Fruit fly (Drosophila melanogaster): ENCODE data around the gene CG34280.

The CG34280 gene

DNA sequence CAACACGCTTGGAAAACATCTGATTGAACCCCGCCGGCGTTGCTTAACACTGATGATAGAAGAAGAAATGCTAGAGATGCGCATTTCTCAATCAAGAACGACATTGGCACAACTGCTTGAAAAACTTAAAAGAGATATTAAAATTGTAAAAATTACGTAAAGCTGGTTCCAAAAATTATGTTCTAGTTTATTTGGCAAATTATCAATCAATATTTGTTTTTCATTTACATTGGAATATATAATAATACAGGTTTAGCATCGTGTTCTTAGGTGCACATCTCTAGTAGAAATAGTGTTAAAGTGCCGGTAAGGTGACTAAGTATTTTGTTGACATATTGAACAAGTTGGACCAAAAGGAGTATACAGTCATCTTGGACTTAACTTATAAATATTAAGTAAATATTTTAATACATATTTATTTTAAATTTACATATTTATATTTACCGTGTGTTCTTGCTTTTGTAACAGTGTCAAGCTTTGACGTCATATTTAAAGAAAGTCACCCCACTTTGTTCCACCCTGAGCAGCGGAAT, 12.1 kb downstream of the CG34280 start, which contains the start of the genes Brf and sds22 (continued):
- TF ChIP-seq CG34224 (GFP tag; IDR thresholded peaks at IDR 0.05; ENCODE audit: partially characterized antibody) (peak; percentile 53; the same call in 1 of the 3 replicates), CG5953 (GFP tag; IDR thresholded peaks at IDR 0.05) (peak; percentile 27; the same call in 1 of the 2 replicates), sqz (GFP tag; optimal IDR thresholded peaks at IDR 0.05) (peak; percentile 87), BtbVII (GFP tag; optimal IDR thresholded peaks at IDR 0.05) (peak; percentile 91), CG10209 (GFP tag; optimal IDR thresholded peaks at IDR 0.05) (peak; percentile 95), MTF-1 (GFP tag; optimal IDR thresholded peaks at IDR 0.05; ENCODE audit: borderline replicate concordance) (peak; percentile 74), CG17361 (GFP tag; IDR thresholded peaks at IDR 0.05) (peak; percentile 98), CG14710 (tag; optimal IDR thresholded peaks at IDR 0.05) (peak; percentile 97), CG17186 (GFP tag; optimal IDR thresholded peaks at IDR 0.05) (peak; percentile 88), usp (GFP tag; optimal IDR thresholded peaks at IDR 0.05) (no peak), H2.0 (GFP tag; IDR thresholded peaks at IDR 0.05) (peak; percentile 84), pfk (GFP tag; optimal IDR thresholded peaks at IDR 0.05) (peak; percentile 59), Hr51 (GFP tag; optimal IDR thresholded peaks at IDR 0.05) (peak; percentile 92 to 95), HLH4C (GFP tag; IDR thresholded peaks at IDR 0.05; ENCODE audit: partially characterized antibody) (peak; percentile 73), Tbp (GFP tag; optimal IDR thresholded peaks at IDR 0.05) (no peak), CG32767 (GFP tag; IDR thresholded peaks at IDR 0.05) (peak; percentile 92), CG17328 (GFP tag; IDR thresholded peaks at IDR 0.05) (peak; percentile 86), C15 (GFP tag; IDR thresholded peaks at IDR 0.05) (peak; percentile 87; the same call in 2 of the 3 replicates), CG3726 (GFP tag; IDR thresholded peaks at IDR 0.05) (peak; percentile 75; the same call in 2 of the 3 replicates), CoRest (tag; optimal IDR thresholded peaks at IDR 0.05) (peak; percentile 98), CG12155 (GFP tag; optimal IDR thresholded peaks at IDR 0.05) (peak; percentile 96), odd (GFP tag; optimal IDR thresholded peaks at IDR 0.05) (peak; percentile 88), CG15479 (GFP tag; optimal IDR thresholded peaks at IDR 0.05) (no peak), Drgx (GFP tag; IDR thresholded peaks at IDR 0.05) (peak; percentile 83), Mes4 (GFP tag; optimal IDR thresholded peaks at IDR 0.05) (peak; percentile 87), Aef1 (GFP tag; IDR thresholded peaks at IDR 0.05) (peak; percentile 94), CG18476 (GFP tag; optimal IDR thresholded peaks at IDR 0.05) (peak; percentile 94), da (GFP tag; optimal IDR thresholded peaks at IDR 0.05) (peak; percentile 87), HmgD (GFP tag; optimal IDR thresholded peaks at IDR 0.05) (peak; percentile 89), CG1529 (GFP tag; optimal IDR thresholded peaks at IDR 0.05) (peak; percentile 86), MESR4 (GFP tag; optimal IDR thresholded peaks at IDR 0.05) (peak; percentile 36), Lpt (GFP tag; optimal IDR thresholded peaks at IDR 0.05) (no peak), row (GFP tag; IDR thresholded peaks at IDR 0.05) (peak; percentile 98), CG30431 (GFP tag; optimal IDR thresholded peaks at IDR 0.05) (peak; percentile 91), tx (GFP tag; optimal IDR thresholded peaks at IDR 0.05) (peak; percentile 94), Doc2 (GFP tag; IDR thresholded peaks at IDR 0.05) (peak; percentile 72), CG8388 (GFP tag; optimal IDR thresholded peaks at IDR 0.05) (peak; percentile 93), Nf-YA (GFP tag; IDR thresholded peaks at IDR 0.05) (peak; percentile 73; the same call in 1 of the 2 replicates), CG32532 (GFP tag; IDR thresholded peaks at IDR 0.05) (peak; percentile 95), CG11093 (GFP tag; IDR thresholded peaks at IDR 0.05) (peak; percentile 89), salm (tag; optimal IDR thresholded peaks at IDR 0.05) (peak; percentile 78), Bdp1 (GFP tag; optimal IDR thresholded peaks at IDR 0.05) (peak; percentile 90), tup (GFP tag; optimal IDR thresholded peaks at IDR 0.05) (peak; percentile 93), CG3065 (GFP tag; optimal IDR thresholded peaks at IDR 0.05) (peak; percentile 93), Mrtf (GFP tag; IDR thresholded peaks at IDR 0.05) (peak; percentile 90), insv (GFP tag; optimal IDR thresholded peaks at IDR 0.05) (peak in 1 of 2 experiments; percentile 78), mirr (GFP tag; optimal IDR thresholded peaks at IDR 0.05) (peak; percentile 90), CG31441 (GFP tag; IDR thresholded peaks at IDR 0.05) (peak; percentile 94), ewg (GFP tag; optimal IDR thresholded peaks at IDR 0.05) (peak; percentile 87), slp2 (GFP tag; optimal IDR thresholded peaks at IDR 0.05) (peak; percentile 93)
